Worm (Caenorhabditis elegans) whole organism, L1 larva: ENCODE data around the gene rpb-4.

Source experiments
- ama-1 ChIP-seq: fragments of 150-350 bp; optimal IDR thresholded peaks from 2 replicates; lab custom pipeline; 2014
- fkh-8 ChIP-seq: sonication (generic microtip); optimal IDR thresholded peaks from 2 replicates; lab custom pipeline; 2016; ENCODE audit warnings: mild to moderate bottlenecking, missing genetic modification characterization, missing compliant biosample characterization
- nhr-11 ChIP-seq: fragments of 150-350 bp; optimal IDR thresholded peaks from 2 replicates; lab custom pipeline; 2014; ENCODE audit warnings: missing biosample characterization, missing genetic modification characterization

ce11 chrII:7405262-7405661 lies 31.0 kb downstream of the rpb-4 start:
- TF ChIP-seq fkh-8 (no peak), nhr-11 (tag; lab: Kevin White, UChicago) (no peak), ama-1 (lab: Kevin White, UChicago) (no peak)
